Fruit fly (Drosophila melanogaster) whole organism, wandering third instar larva: ENCODE results near the gene D12.
A peak's percentile ranks its signal among the peaks of the same experiment; 100 is the strongest.

Source experiments
- Abd-B ChIP-seq: fragments of >200 bp; optimal IDR thresholded peaks from 2 replicates; lab custom pipeline; 2017; ENCODE audit warnings: missing biosample characterization, missing genetic modification characterization
- CG32264 ChIP-seq: fragments of 200-800 bp; sonication (Bioruptor generic); optimal IDR thresholded peaks from 2 replicates; lab custom pipeline; 2016; ENCODE audit warnings: missing biosample characterization, missing genetic modification characterization
- CrebA ChIP-seq: fragments of 200-800 bp; sonication (Bioruptor generic); optimal IDR thresholded peaks from 2 replicates; lab custom pipeline; 2016; ENCODE audit warnings: missing biosample characterization, mild to moderate bottlenecking, missing genetic modification characterization, borderline replicate concordance
- Dif ChIP-seq: fragments of 200-275, 200-300 bp; sonication (Bioruptor generic); optimal IDR thresholded peaks from 2 replicates; lab custom pipeline; 2018; ENCODE audit warnings: missing biosample characterization, missing genetic modification characterization; ENCODE audit not compliant: partially characterized antibody
- HLH106 ChIP-seq: fragments of 200-800 bp; optimal IDR thresholded peaks from 3 replicates; lab custom pipeline; 2019; ENCODE audit warnings: missing biosample characterization, mild to moderate bottlenecking, missing genetic modification characterization, moderate library complexity
- Hnf4 ChIP-seq: fragments of 200-800 bp; sonication (Bioruptor generic); optimal IDR thresholded peaks from 2 replicates; lab custom pipeline; 2016; ENCODE audit warnings: missing biosample characterization, mild to moderate bottlenecking, missing genetic modification characterization
- Hr78 ChIP-seq: fragments of >200 bp; optimal IDR thresholded peaks from 2 replicates; lab custom pipeline; 2017; ENCODE audit warnings: missing biosample characterization, missing genetic modification characterization
- Hr83 ChIP-seq: fragments of 200-300 bp; sonication (Bioruptor generic); optimal IDR thresholded peaks from 2 replicates; lab custom pipeline; 2016; ENCODE audit warnings: missing biosample characterization, mild to moderate bottlenecking, missing genetic modification characterization, moderate library complexity; ENCODE audit not compliant: poor library complexity, severe bottlenecking
- Jra ChIP-seq: sonication (Bioruptor generic); optimal IDR thresholded peaks from 2 replicates; lab custom pipeline; 2016; ENCODE audit warnings: missing biosample characterization, missing genetic modification characterization
- Mio ChIP-seq: sonication (Bioruptor generic); optimal IDR thresholded peaks from 2 replicates; lab custom pipeline; 2016; ENCODE audit warnings: missing biosample characterization, missing genetic modification characterization
- Myc ChIP-seq: fragments of >200 bp; optimal IDR thresholded peaks from 2 replicates; lab custom pipeline; 2017
- N ChIP-seq: fragments of >200 bp; optimal IDR thresholded peaks from 2 replicates; lab custom pipeline; 2018; ENCODE audit warnings: missing biosample characterization, missing external identifiers, missing genetic modification characterization
- Sp1 ChIP-seq: fragments of 200-800 bp; sonication (Bioruptor generic); optimal IDR thresholded peaks from 3 replicates; lab custom pipeline; 2019; ENCODE audit warnings: missing biosample characterization, mild to moderate bottlenecking, missing genetic modification characterization, moderate library complexity
- Vsx2 ChIP-seq: fragments of 200-300, 225-300 bp; sonication (Bioruptor generic); optimal IDR thresholded peaks from 2 replicates; lab custom pipeline; 2018; ENCODE audit warnings: missing biosample characterization, missing genetic modification characterization; ENCODE audit not compliant: partially characterized antibody
- br ChIP-seq: fragments of 200-800 bp; sonication (Bioruptor generic); optimal IDR thresholded peaks from 2 replicates; lab custom pipeline; 2016; ENCODE audit warnings: missing biosample characterization, missing genetic modification characterization
- dmrt93B ChIP-seq: fragments of 200-800 bp; sonication (Bioruptor generic); optimal IDR thresholded peaks from 2 replicates; lab custom pipeline; 2018; ENCODE audit warnings: missing biosample characterization, mild to moderate bottlenecking, missing genetic modification characterization
- dsf ChIP-seq: sonication (Bioruptor generic); optimal IDR thresholded peaks from 2 replicates; lab custom pipeline; 2016; ENCODE audit warnings: missing biosample characterization, missing genetic modification characterization, borderline replicate concordance
- ey ChIP-seq: fragments of 200-800 bp; sonication (Bioruptor generic); optimal IDR thresholded peaks from 2 replicates; lab custom pipeline; 2016; ENCODE audit warnings: missing biosample characterization, missing genetic modification characterization
- foxo ChIP-seq, 2 experiments: fragments of 200-800 bp; sonication (Bioruptor generic); optimal IDR thresholded peaks; 2 replicates in 1 of 2; 3 replicates in 1 of 2; lab custom pipeline; 2016 to 2017; ENCODE audit warnings: missing biosample characterization in 2 of 2, missing genetic modification characterization in 2 of 2
- fru ChIP-seq: fragments of 200-800 bp; sonication (Bioruptor generic); optimal IDR thresholded peaks from 3 replicates; lab custom pipeline; 2016; ENCODE audit warnings: missing biosample characterization, mild to moderate bottlenecking, missing genetic modification characterization
- h ChIP-seq: fragments of 200-800 bp; sonication (Bioruptor generic); optimal IDR thresholded peaks from 3 replicates; lab custom pipeline; 2016; ENCODE audit warnings: missing biosample characterization, mild to moderate bottlenecking, missing genetic modification characterization
- jim ChIP-seq: fragments of 175-275, 200-325 bp; sonication (Bioruptor generic); optimal IDR thresholded peaks from 2 replicates; lab custom pipeline; 2016; ENCODE audit warnings: missing biosample characterization, mild to moderate bottlenecking, missing genetic modification characterization
- lola ChIP-seq: fragments of >200 bp; optimal IDR thresholded peaks from 2 replicates; lab custom pipeline; 2017; ENCODE audit warnings: missing biosample characterization, missing genetic modification characterization
- psq ChIP-seq: fragments of 200-800 bp; sonication (Bioruptor generic); optimal IDR thresholded peaks from 3 replicates; lab custom pipeline; 2017; ENCODE audit warnings: missing biosample characterization, mild to moderate bottlenecking, missing genetic modification characterization, moderate library complexity
- rgr ChIP-seq: fragments of 200-800 bp; sonication (Bioruptor generic); optimal IDR thresholded peaks from 3 replicates; lab custom pipeline; 2016; ENCODE audit warnings: missing biosample characterization, mild to moderate bottlenecking, missing genetic modification characterization
- sage ChIP-seq: fragments of 200-800 bp; sonication (Bioruptor generic); optimal IDR thresholded peaks from 2 replicates; lab custom pipeline; 2016; ENCODE audit warnings: missing biosample characterization, mild to moderate bottlenecking, missing genetic modification characterization
- sv ChIP-seq: fragments of 200-800 bp; sonication (Bioruptor generic); optimal IDR thresholded peaks from 3 replicates; lab custom pipeline; 2016; ENCODE audit warnings: missing biosample characterization, missing genetic modification characterization
- tai ChIP-seq: sonication (Bioruptor generic); optimal IDR thresholded peaks from 2 replicates; lab custom pipeline; 2016; ENCODE audit warnings: missing biosample characterization, missing genetic modification characterization
- usp ChIP-seq: fragments of >200 bp; optimal IDR thresholded peaks from 2 replicates; lab custom pipeline; 2017; ENCODE audit warnings: missing biosample characterization, missing genetic modification characterization
- woc ChIP-seq: sonication (Bioruptor generic); optimal IDR thresholded peaks from 2 replicates; lab custom pipeline; 2016; ENCODE audit warnings: missing biosample characterization, mild to moderate bottlenecking, missing genetic modification characterization

D12 gene

dm6 chr2L:8402928-8403285 is 34.3 kb downstream of the D12 start, which contains the start of gene fy:
TSS of gene fy (minus strand) at chr2L:8403280.
- no peak for TF ChIP-seq dsf (GFP tag; lab: Kevin White, UChicago)
- TF ChIP-seq h (GFP tag; lab: Kevin White, UChicago), result no peak
- no peak for TF ChIP-seq Hnf4 (GFP tag; lab: Kevin White, UChicago)
- no peak for TF ChIP-seq CG32264 (GFP tag; lab: Kevin White, UChicago)
- no peak for TF ChIP-seq Sp1 (GFP tag; lab: Kevin White, UChicago)
- no peak for TF ChIP-seq tai (GFP tag; lab: Kevin White, UChicago)
- TF ChIP-seq sv (GFP tag; lab: Kevin White, UChicago), result no peak
- TF ChIP-seq HLH106 (tag; lab: Kevin White, UChicago), result no peak
- no peak for TF ChIP-seq woc (GFP tag; lab: Kevin White, UChicago)

dm6 chr2L:8399863-8400598 is 37.1 kb downstream of the D12 start, which contains the start of gene CG31898:
TSS of gene CG31898 (plus strand) at chr2L:8400421.
- TF ChIP-seq foxo (GFP tag; optimal IDR thresholded peaks at IDR 0.05; lab: Kevin White, UChicago) (no peak), sage (GFP tag; lab: Kevin White, UChicago) (peak; percentile 26)

dm6 chr2L:8398721-8399120 is 38.4 kb downstream of the D12 start, which contains the start of gene CG13386:
TSS of gene CG13386 (plus strand) at chr2L:8399021.
- no peak for TF ChIP-seq Hr83 (GFP tag; lab: Kevin White, UChicago)
- no peak for TF ChIP-seq Jra
- TF ChIP-seq usp (GFP tag; lab: Kevin White, UChicago), result no peak
- TF ChIP-seq CG32264 (GFP tag; lab: Kevin White, UChicago), result no peak
- TF ChIP-seq Hr78 (GFP tag; lab: Kevin White, UChicago), result no peak
- TF ChIP-seq ey (GFP tag; lab: Kevin White, UChicago), result no peak
- TF ChIP-seq br, result no peak
- TF ChIP-seq Dif, result no peak
- no peak for TF ChIP-seq Abd-B (GFP tag; lab: Kevin White, UChicago)
- no peak for TF ChIP-seq CrebA (GFP tag; lab: Kevin White, UChicago)
- no peak for TF ChIP-seq h (GFP tag; lab: Kevin White, UChicago)
- no peak for TF ChIP-seq N (GFP tag; lab: Kevin White, UChicago)
- TF ChIP-seq sv (GFP tag; lab: Kevin White, UChicago), result no peak
- no peak for TF ChIP-seq Vsx2
- TF ChIP-seq Myc (lab: Kevin White, UChicago), result no peak

dm6 chr2L:8395996-8396699 is 41.0 kb downstream of the D12 start, which contains the start of the genes Peritrophin-15a and CG13385:
TSS of gene Peritrophin-15a (minus strand) at chr2L:8396096.
TSS of gene CG13385 (plus strand) at chr2L:8396649.
- TF ChIP-seq woc (GFP tag; lab: Kevin White, UChicago), result no peak
- TF ChIP-seq lola (GFP tag; lab: Kevin White, UChicago), result no peak
- TF ChIP-seq tai (GFP tag; lab: Kevin White, UChicago), result no peak
- no peak for TF ChIP-seq rgr (GFP tag; lab: Kevin White, UChicago)
- TF ChIP-seq Sp1 (GFP tag; lab: Kevin White, UChicago), result no peak
- TF ChIP-seq h (GFP tag; lab: Kevin White, UChicago), result no peak
- no peak for TF ChIP-seq Hr78 (GFP tag; lab: Kevin White, UChicago)

dm6 chr2L:8394840-8395239 is 42.3 kb downstream of the D12 start, which contains the start of gene Peritrophin-15b:
TSS of gene Peritrophin-15b (minus strand) at chr2L:8394940.
- TF ChIP-seq tai (GFP tag; lab: Kevin White, UChicago) (no peak), jim (GFP tag; lab: Kevin White, UChicago) (no peak), psq (GFP tag; lab: Kevin White, UChicago) (no peak), dmrt93B (GFP tag; lab: Kevin White, UChicago) (no peak), Vsx2 (no peak), Hr78 (GFP tag; lab: Kevin White, UChicago) (no peak), CG32264 (GFP tag; lab: Kevin White, UChicago) (no peak), fru (GFP tag; lab: Kevin White, UChicago) (no peak), Hnf4 (GFP tag; lab: Kevin White, UChicago) (no peak), Mio (GFP tag; lab: Kevin White, UChicago) (no peak), Jra (no peak), foxo (GFP tag; optimal IDR thresholded peaks at IDR 0.05; lab: Kevin White, UChicago) (no peak)
